Fruit fly (Drosophila melanogaster) whole organism, pupa: ENCODE data around the gene Zip71B.

Experiments
- CG10348 ChIP-seq: fragments of 200-800 bp; sonication (Bioruptor generic); IDR thresholded peaks from 2 replicates; pipeline ENCODE4 v1.3.6; 2022; ENCODE audit warnings: missing biosample characterization, missing genetic modification characterization
- CG32121 ChIP-seq: fragments of 200-800 bp; sonication (Bioruptor generic); IDR thresholded peaks from 2 replicates; pipeline ENCODE4 v1.3.6; 2022; ENCODE audit warnings: missing biosample characterization, missing genetic modification characterization
- CG4496 ChIP-seq: fragments of 200-800 bp; sonication (Bioruptor generic); IDR thresholded peaks from 3 replicates; pipeline ENCODE4 v1.3.6; 2022; ENCODE audit warnings: missing biosample characterization, missing genetic modification characterization
- D1 ChIP-seq: fragments of 200-800 bp; sonication (Bioruptor generic); optimal IDR thresholded peaks from 2 replicates; lab custom pipeline; 2018; ENCODE audit warnings: missing biosample characterization, mild to moderate bottlenecking, missing genetic modification characterization, moderate library complexity
- EcR ChIP-seq: fragments of 200-800 bp; sonication (Bioruptor generic); optimal IDR thresholded peaks from 3 replicates; lab custom pipeline; 2019; ENCODE audit warnings: missing biosample characterization, missing genetic modification characterization, mild to moderate bottlenecking, moderate library complexity, missing genetic modification reagents
- Ets98B ChIP-seq: fragments of 200-800 bp; sonication (Bioruptor generic); IDR thresholded peaks from 2 replicates; pipeline ENCODE4 v1.3.6; 2022; ENCODE audit warnings: missing biosample characterization, missing genetic modification characterization
- Pif1A ChIP-seq: fragments of 200-800 bp; sonication (Bioruptor generic); optimal IDR thresholded peaks from 3 replicates; lab custom pipeline; 2016; ENCODE audit warnings: missing biosample characterization, missing genetic modification characterization
- Snoo ChIP-seq: fragments of 200-800 bp; sonication (Bioruptor generic); optimal IDR thresholded peaks from 3 replicates; lab custom pipeline; 2017; ENCODE audit warnings: missing biosample characterization, mild to moderate bottlenecking, missing genetic modification characterization, inconsistent platforms
- fd96Ca ChIP-seq: fragments of 200-800 bp; sonication (Bioruptor generic); IDR thresholded peaks from 3 replicates; pipeline ENCODE4 v1.3.6; 2022; ENCODE audit warnings: missing biosample characterization, missing genetic modification characterization
- gl ChIP-seq: fragments of 200-800 bp; sonication (Bioruptor generic); optimal IDR thresholded peaks from 2 replicates; lab custom pipeline; 2018; ENCODE audit warnings: missing biosample characterization, mild to moderate bottlenecking, missing genetic modification characterization

DNA sequence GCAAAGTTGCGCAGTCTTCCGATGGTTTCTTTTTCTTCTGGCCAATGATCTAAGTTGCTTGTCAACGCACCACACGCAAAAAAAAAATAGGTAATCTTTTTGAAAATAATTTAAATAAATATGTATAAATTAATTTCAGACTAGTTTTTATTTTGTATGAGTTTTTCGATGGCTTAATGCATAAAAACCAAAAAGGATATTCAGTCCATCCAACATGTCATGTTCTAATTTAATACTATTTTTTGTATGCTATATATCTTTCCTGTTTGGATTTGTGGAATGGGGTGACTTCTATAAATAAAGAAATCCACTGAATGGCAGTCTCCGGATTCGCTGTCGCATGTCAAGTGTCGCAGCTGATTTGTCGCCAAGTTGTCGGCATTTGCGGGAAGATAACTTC, 17.6 kb downstream of the Zip71B start:
- TF ChIP-seq Ets98B (GFP tag; lab: Robert Waterston, UW): peak; percentile 38
- peak; percentile 29; the same call in 2 of the 3 replicates for TF ChIP-seq CG4496 (GFP tag; lab: Robert Waterston, UW)
- no peak for TF ChIP-seq gl (tag; lab: Kevin White, UChicago)
- TF ChIP-seq D1 (tag; lab: Kevin White, UChicago): no peak
- no peak for TF ChIP-seq fd96Ca (GFP tag; lab: Robert Waterston, UW)
- no peak for TF ChIP-seq CG32121 (GFP tag; lab: Robert Waterston, UW)
- TF ChIP-seq CG10348 (GFP tag; lab: Robert Waterston, UW): no peak
- TF ChIP-seq Pif1A (GFP tag; lab: Kevin White, UChicago): no peak
- no peak for TF ChIP-seq Snoo
- no peak for TF ChIP-seq EcR
